Worm (Caenorhabditis elegans) whole organism, midembryonic: ENCODE results near the gene fat-2.

Source experiments
- flt-1 ChIP-seq: fragments of 200-800 bp; sonication (Bioruptor generic); IDR thresholded peaks from 2 replicates; pipeline ENCODE4 v1.3.6; 2022; ENCODE audit warnings: missing genetic modification characterization, missing compliant biosample characterization
- ref-1 ChIP-seq: fragments of 200-800 bp; sonication (Bioruptor generic); conservative IDR thresholded peaks from 2 replicates; pipeline ENCODE4 v1.3.6; 2022; ENCODE audit warnings: missing genetic modification reagents, missing genetic modification characterization, missing compliant biosample characterization
- ztf-23 ChIP-seq: fragments of 200-800 bp; sonication (Bioruptor generic); IDR thresholded peaks from 2 replicates; pipeline ENCODE4 v1.3.6; 2022; ENCODE audit warnings: missing genetic modification reagents, missing genetic modification characterization, missing compliant biosample characterization
- ztf-29 ChIP-seq: fragments of 200-800 bp; sonication (Bioruptor generic); IDR thresholded peaks from 2 replicates; pipeline ENCODE4 v1.3.6; 2022; ENCODE audit warnings: missing genetic modification reagents, missing genetic modification characterization, missing compliant biosample characterization

ce11 chrIV:13370235-13370739 is 46.6 kb downstream of the fat-2 start, which contains the start of the genes rla-2, popl-7 and Y62E10A.24:
- TF ChIP-seq ztf-29 (GFP tag; lab: Robert Waterston, UW) (no peak), ref-1 (no peak), flt-1 (GFP tag; lab: Robert Waterston, UW) (no peak), ztf-23 (GFP tag; lab: Robert Waterston, UW) (no peak)
